Worm (Caenorhabditis elegans) whole organism, midembryonic: ENCODE measurements around the gene iglr-2.

Source experiments
- T22C8.4 ChIP-seq: fragments of 200-800 bp; sonication (Bioruptor generic); IDR thresholded peaks from 2 replicates; pipeline ENCODE4 v1.3.6; 2022; ENCODE audit warnings: missing genetic modification characterization, missing compliant biosample characterization
- cog-1 ChIP-seq: sonication (generic microtip); optimal IDR thresholded peaks from 2 replicates; lab custom pipeline; 2016; ENCODE audit warnings: missing genetic modification characterization, missing compliant biosample characterization
- flt-1 ChIP-seq: fragments of 200-800 bp; sonication (Bioruptor generic); IDR thresholded peaks from 2 replicates; pipeline ENCODE4 v1.3.6; 2022; ENCODE audit warnings: missing genetic modification characterization, missing compliant biosample characterization
- med-1 ChIP-seq: sonication (generic microtip); optimal IDR thresholded peaks from 2 replicates; lab custom pipeline; 2017; ENCODE audit warnings: missing genetic modification characterization, mild to moderate bottlenecking, missing compliant biosample characterization, antibody characterized with exemption, missing genetic modification reagents; ENCODE audit not compliant: insufficient read depth
- ref-1 ChIP-seq: fragments of 200-800 bp; sonication (Bioruptor generic); conservative IDR thresholded peaks from 2 replicates; pipeline ENCODE4 v1.3.6; 2022; ENCODE audit warnings: missing genetic modification reagents, missing genetic modification characterization, missing compliant biosample characterization
- tab-1 ChIP-seq: fragments of 200-800 bp; sonication (Bioruptor generic); IDR thresholded peaks from 2 replicates; pipeline ENCODE4 v1.3.6; 2022; ENCODE audit warnings: missing genetic modification characterization, missing compliant biosample characterization
- ztf-23 ChIP-seq: fragments of 200-800 bp; sonication (Bioruptor generic); IDR thresholded peaks from 2 replicates; pipeline ENCODE4 v1.3.6; 2022; ENCODE audit warnings: missing genetic modification reagents, missing genetic modification characterization, missing compliant biosample characterization
- ztf-29 ChIP-seq: fragments of 200-800 bp; sonication (Bioruptor generic); IDR thresholded peaks from 2 replicates; pipeline ENCODE4 v1.3.6; 2022; ENCODE audit warnings: missing genetic modification reagents, missing genetic modification characterization, missing compliant biosample characterization

DNA sequence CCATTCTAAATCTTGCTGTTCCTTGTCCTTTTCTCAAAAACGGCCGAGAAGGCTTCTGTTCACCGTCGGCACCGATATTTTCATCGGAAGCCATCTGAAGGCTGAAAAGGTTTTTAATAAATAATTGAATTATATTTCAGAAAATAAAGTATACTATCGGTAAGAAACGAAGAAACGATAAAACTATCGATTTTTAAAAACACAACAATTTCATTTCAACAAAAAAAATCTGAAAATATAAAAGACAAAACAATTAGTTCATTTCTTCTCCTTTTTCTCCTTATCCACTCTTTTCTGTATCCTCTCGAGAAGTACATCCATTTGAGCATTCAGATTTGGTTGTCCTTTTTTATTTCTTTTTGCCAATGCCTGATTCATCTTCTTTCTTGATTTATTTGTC lies 12.6 kb downstream of the iglr-2 start, which contains the start of gene sas-4:
- TF ChIP-seq med-1 (GFP tag; lab: Kevin White, UChicago) (no peak), flt-1 (GFP tag; lab: Robert Waterston, UW) (no peak), ztf-29 (GFP tag; lab: Robert Waterston, UW) (no peak), ztf-23 (no peak), ref-1 (GFP tag; lab: Robert Waterston, UW) (no peak), tab-1 (GFP tag; lab: Robert Waterston, UW) (no peak), cog-1 (tag; lab: Kevin White, UChicago) (no peak), T22C8.4 (GFP tag; lab: Robert Waterston, UW) (no peak)
